Fruit fly (Drosophila melanogaster) whole organism, embryonic: ENCODE measurements around the gene CG3764.

Experiments
- Atf6 ChIP-seq: fragments of 200-800 bp; sonication (Bioruptor generic); IDR thresholded peaks from 2 replicates; pipeline ENCODE4 v1.3.6; 2022; ENCODE audit warnings: missing biosample characterization, missing genetic modification characterization
- CG1024 ChIP-seq: fragments of 200-800 bp; sonication (Bioruptor generic); IDR thresholded peaks from 2 replicates; pipeline ENCODE4 v1.3.6; 2022; ENCODE audit warnings: missing biosample characterization, missing genetic modification characterization
- CG10462 ChIP-seq: fragments of 200-800 bp; sonication (Bioruptor generic); optimal IDR thresholded peaks from 2 replicates; lab custom pipeline; 2016; ENCODE audit warnings: missing biosample characterization, missing genetic modification characterization
- CG11398 ChIP-seq: fragments of 200-800 bp; sonication (Bioruptor generic); optimal IDR thresholded peaks from 2 replicates; lab custom pipeline; 2016; ENCODE audit warnings: missing biosample characterization, missing genetic modification characterization
- CG11723 ChIP-seq: fragments of 200-800 bp; sonication (Bioruptor generic); optimal IDR thresholded peaks from 2 replicates; lab custom pipeline; 2017; ENCODE audit warnings: missing biosample characterization, mild to moderate bottlenecking, missing genetic modification characterization
- CG12219 ChIP-seq: fragments of 200-800 bp; sonication (Bioruptor generic); optimal IDR thresholded peaks from 3 replicates; lab custom pipeline; 2018; ENCODE audit warnings: missing biosample characterization, mild to moderate bottlenecking, missing genetic modification characterization
- CG12769 ChIP-seq: fragments of 200-800 bp; sonication (Bioruptor generic); optimal IDR thresholded peaks from 2 replicates; lab custom pipeline; 2019; ENCODE audit warnings: missing biosample characterization, mild to moderate bottlenecking, missing genetic modification characterization, moderate library complexity
- CG13424 ChIP-seq: fragments of 200-800 bp; sonication (Bioruptor generic); optimal IDR thresholded peaks from 2 replicates; lab custom pipeline; 2019; ENCODE audit warnings: missing biosample characterization, mild to moderate bottlenecking, missing genetic modification characterization, moderate library complexity
- CG15269 ChIP-seq: fragments of 200-800 bp; sonication (Bioruptor generic); optimal IDR thresholded peaks from 2 replicates; lab custom pipeline; 2018; ENCODE audit warnings: missing biosample characterization, mild to moderate bottlenecking, missing genetic modification characterization, moderate library complexity
- CG4404 ChIP-seq: fragments of 200-800 bp; sonication (Bioruptor generic); IDR thresholded peaks from 2 replicates; pipeline ENCODE4 v1.3.6; 2022; ENCODE audit warnings: missing biosample characterization, missing genetic modification characterization
- CG4730 ChIP-seq: fragments of 200-800 bp; sonication (Bioruptor generic); IDR thresholded peaks from 2 replicates; pipeline ENCODE4 v1.3.6; 2022; ENCODE audit warnings: missing biosample characterization, missing genetic modification characterization
- CG4854 ChIP-seq: fragments of 200-800 bp; sonication (Bioruptor generic); optimal IDR thresholded peaks from 2 replicates; lab custom pipeline; 2016; ENCODE audit warnings: missing biosample characterization, missing genetic modification characterization, inconsistent platforms
- CG5180 ChIP-seq: fragments of 200-800 bp; sonication (Bioruptor generic); optimal IDR thresholded peaks from 3 replicates; lab custom pipeline; 2017; ENCODE audit warnings: missing biosample characterization, missing genetic modification characterization, mild to moderate bottlenecking, moderate library complexity, missing genetic modification reagents
- CG8388 ChIP-seq: fragments of 200-800 bp; sonication (Bioruptor generic); optimal IDR thresholded peaks from 2 replicates; lab custom pipeline; 2019; ENCODE audit warnings: missing biosample characterization, mild to moderate bottlenecking, missing genetic modification characterization, moderate library complexity
- CG8765 ChIP-seq: fragments of 200-800 bp; sonication (Bioruptor generic); IDR thresholded peaks from 2 replicates; pipeline ENCODE4 v1.3.6; 2022; ENCODE audit warnings: missing biosample characterization, missing genetic modification characterization
- CTCF ChIP-seq: fragments of 200-800 bp; sonication (Bioruptor generic); optimal IDR thresholded peaks from 2 replicates; lab custom pipeline; 2017; ENCODE audit warnings: missing biosample characterization, mild to moderate bottlenecking, missing genetic modification characterization, moderate library complexity
- Dll ChIP-seq: fragments of 200-800 bp; sonication (Bioruptor generic); IDR thresholded peaks from 4 replicates; pipeline ENCODE4 v1.3.6; 2022; ENCODE audit warnings: missing biosample characterization, missing genetic modification characterization; ENCODE audit not compliant: partially characterized antibody
- GATAe ChIP-seq: fragments of 200-800 bp; sonication (Bioruptor generic); conservative IDR thresholded peaks from 2 replicates; pipeline ENCODE4 v1.3.6; 2022; ENCODE audit warnings: missing biosample characterization, missing genetic modification characterization
- Gug ChIP-seq: fragments of 200-800 bp; sonication (Bioruptor generic); IDR thresholded peaks from 4 replicates; pipeline ENCODE4 v1.3.6; 2022; ENCODE audit warnings: missing biosample characterization, missing genetic modification characterization
- HLH3B ChIP-seq: fragments of 200-800 bp; sonication (Bioruptor generic); IDR thresholded peaks from 2 replicates; pipeline ENCODE4 v1.3.6; 2022; ENCODE audit warnings: missing biosample characterization, missing genetic modification characterization
- Hr78 ChIP-seq, 2 experiments: fragments of 200-800 bp in 1 of 2; fragments of >200 bp in 1 of 2; sonication (Bioruptor generic) in 1 of 2; optimal IDR thresholded peaks; 2 replicates each; lab custom pipeline; 2017 to 2019; ENCODE audit warnings: missing biosample characterization in 2 of 2, missing genetic modification characterization in 2 of 2, mild to moderate bottlenecking in 1 of 2, moderate library complexity in 1 of 2
- Meics ChIP-seq: fragments of 200-800 bp; sonication (Bioruptor generic); optimal IDR thresholded peaks from 2 replicates; lab custom pipeline; 2017; ENCODE audit warnings: missing biosample characterization, mild to moderate bottlenecking, missing genetic modification characterization
- Opbp ChIP-seq: fragments of 200-800 bp; sonication (Bioruptor generic); IDR thresholded peaks from 3 replicates; pipeline ENCODE4 v1.3.6; 2022; ENCODE audit warnings: missing biosample characterization, missing genetic modification characterization; ENCODE audit not compliant: partially characterized antibody
- Rx ChIP-seq: fragments of 200-800 bp; sonication (Bioruptor generic); IDR thresholded peaks from 2 replicates; pipeline ENCODE4 v1.3.6; 2022; ENCODE audit warnings: missing biosample characterization, missing genetic modification characterization
- Xbp1 ChIP-seq: fragments of 200-800 bp; sonication (Bioruptor generic); optimal IDR thresholded peaks from 3 replicates; lab custom pipeline; 2016; ENCODE audit warnings: missing biosample characterization, mild to moderate bottlenecking, missing genetic modification characterization
- corto ChIP-seq: fragments of 200-800 bp; sonication (Bioruptor generic); optimal IDR thresholded peaks from 2 replicates; lab custom pipeline; 2016; ENCODE audit warnings: missing biosample characterization, mild to moderate bottlenecking, missing genetic modification characterization, moderate library complexity
- dati ChIP-seq: fragments of 200-800 bp; sonication (Bioruptor generic); IDR thresholded peaks from 2 replicates; pipeline ENCODE4 v1.3.6; 2022; ENCODE audit warnings: missing biosample characterization, missing genetic modification characterization
- gro ChIP-seq: fragments of 200-800 bp; sonication (Bioruptor generic); optimal IDR thresholded peaks from 2 replicates; lab custom pipeline; 2016; ENCODE audit warnings: missing biosample characterization, missing genetic modification characterization
- h ChIP-seq: fragments of >200 bp; optimal IDR thresholded peaks from 2 replicates; lab custom pipeline; 2017
- her ChIP-seq: fragments of 200-800 bp; sonication (Bioruptor generic); optimal IDR thresholded peaks from 2 replicates; lab custom pipeline; 2016; ENCODE audit warnings: missing biosample characterization, missing genetic modification characterization
- jigr1 ChIP-seq: fragments of 200-800 bp; sonication (Bioruptor generic); IDR thresholded peaks from 3 replicates; pipeline ENCODE4 v1.3.6; 2022; ENCODE audit warnings: missing biosample characterization, missing genetic modification characterization
- jing ChIP-seq: fragments of 200-800 bp; sonication (Bioruptor generic); optimal IDR thresholded peaks from 2 replicates; lab custom pipeline; 2018; ENCODE audit warnings: missing biosample characterization, mild to moderate bottlenecking, missing genetic modification characterization
- jumu ChIP-seq: fragments of 200-800 bp; sonication (Bioruptor generic); optimal IDR thresholded peaks from 3 replicates; lab custom pipeline; 2016; ENCODE audit warnings: missing biosample characterization, missing genetic modification characterization
- knrl ChIP-seq: fragments of 200-800 bp; sonication (Bioruptor generic); IDR thresholded peaks from 3 replicates; pipeline ENCODE4 v1.3.6; 2022; ENCODE audit warnings: missing biosample characterization, missing genetic modification characterization; ENCODE audit not compliant: partially characterized antibody
- lmd ChIP-seq: fragments of 200-800 bp; sonication (Bioruptor generic); IDR thresholded peaks from 2 replicates; pipeline ENCODE4 v1.3.6; 2022; ENCODE audit warnings: missing biosample characterization, missing genetic modification characterization
- maf-S ChIP-seq: fragments of 200-800 bp; sonication (Bioruptor generic); optimal IDR thresholded peaks from 2 replicates; lab custom pipeline; 2016; ENCODE audit warnings: missing biosample characterization, missing genetic modification characterization
- mam ChIP-seq: fragments of 200-800 bp; sonication (Bioruptor generic); optimal IDR thresholded peaks from 3 replicates; lab custom pipeline; 2016; ENCODE audit warnings: missing biosample characterization, missing genetic modification characterization
- otp ChIP-seq: fragments of 200-800 bp; sonication (Bioruptor generic); IDR thresholded peaks from 3 replicates; pipeline ENCODE4, ENCODE4 v1.3.6; 2022; ENCODE audit warnings: missing biosample characterization, missing genetic modification characterization
- pan ChIP-seq, 4 experiments: fragments of >200 bp in 3 of 4; fragments of 200-800 bp in 1 of 4; sonication (Bioruptor generic) in 1 of 4; optimal IDR thresholded peaks in 3 of 4; IDR thresholded peaks in 1 of 4; 2 replicates each; pipeline versions ENCODE4 v1.3.6 to Lab custom; 2017 to 2022; ENCODE audit warnings: missing biosample characterization in 2 of 4, missing genetic modification characterization in 2 of 4, mixed read lengths in 1 of 4
- pfk ChIP-seq: fragments of 200-800 bp; sonication (Bioruptor generic); optimal IDR thresholded peaks from 2 replicates; lab custom pipeline; 2018; ENCODE audit warnings: missing biosample characterization, mild to moderate bottlenecking, missing genetic modification characterization, moderate library complexity
- pnt ChIP-seq: fragments of 200-800 bp; sonication (Bioruptor generic); optimal IDR thresholded peaks from 3 replicates; lab custom pipeline; 2016; ENCODE audit warnings: missing biosample characterization, missing genetic modification characterization
- repo ChIP-seq: fragments of 200-800 bp; sonication (Bioruptor generic); optimal IDR thresholded peaks from 2 replicates; lab custom pipeline; 2016; ENCODE audit warnings: missing biosample characterization, missing genetic modification characterization
- sens-2 ChIP-seq: fragments of 200-800 bp; sonication (Bioruptor generic); IDR thresholded peaks from 2 replicates; pipeline ENCODE4 v1.3.6; 2022; ENCODE audit warnings: missing biosample characterization, missing genetic modification characterization
- sqz ChIP-seq: fragments of 200-800 bp; sonication (Bioruptor generic); optimal IDR thresholded peaks from 3 replicates; lab custom pipeline; 2018; ENCODE audit warnings: missing biosample characterization, mild to moderate bottlenecking, missing genetic modification characterization
- tgo ChIP-seq: fragments of 200-800 bp; sonication (Bioruptor generic); IDR thresholded peaks from 3 replicates; pipeline ENCODE4 v1.3.6; 2022; ENCODE audit warnings: missing biosample characterization, missing genetic modification characterization
- tll ChIP-seq, 2 experiments: fragments of 200-800 bp in 1 of 2; fragments of >200 bp in 1 of 2; sonication (Bioruptor generic) in 1 of 2; optimal IDR thresholded peaks; 2 replicates each; lab custom pipeline; 2017 to 2019; ENCODE audit warnings: missing biosample characterization in 2 of 2, missing genetic modification characterization in 2 of 2, mild to moderate bottlenecking in 1 of 2, moderate library complexity in 1 of 2
- toy ChIP-seq: fragments of 200-800 bp; sonication (Bioruptor generic); IDR thresholded peaks from 2 replicates; pipeline ENCODE4 v1.3.6; 2022; ENCODE audit warnings: missing biosample characterization, missing genetic modification characterization
- ttk ChIP-seq: fragments of 200-800 bp; sonication (Bioruptor generic); IDR thresholded peaks from 2 replicates; pipeline ENCODE4 v2.1.2; 2022; ENCODE audit warnings: missing biosample characterization, missing genetic modification characterization
- vfl ChIP-seq: fragments of 200-800 bp; sonication (Bioruptor generic); optimal IDR thresholded peaks from 2 replicates; lab custom pipeline; 2016; ENCODE audit warnings: missing biosample characterization, missing genetic modification characterization

Gene CG3764

DNA sequence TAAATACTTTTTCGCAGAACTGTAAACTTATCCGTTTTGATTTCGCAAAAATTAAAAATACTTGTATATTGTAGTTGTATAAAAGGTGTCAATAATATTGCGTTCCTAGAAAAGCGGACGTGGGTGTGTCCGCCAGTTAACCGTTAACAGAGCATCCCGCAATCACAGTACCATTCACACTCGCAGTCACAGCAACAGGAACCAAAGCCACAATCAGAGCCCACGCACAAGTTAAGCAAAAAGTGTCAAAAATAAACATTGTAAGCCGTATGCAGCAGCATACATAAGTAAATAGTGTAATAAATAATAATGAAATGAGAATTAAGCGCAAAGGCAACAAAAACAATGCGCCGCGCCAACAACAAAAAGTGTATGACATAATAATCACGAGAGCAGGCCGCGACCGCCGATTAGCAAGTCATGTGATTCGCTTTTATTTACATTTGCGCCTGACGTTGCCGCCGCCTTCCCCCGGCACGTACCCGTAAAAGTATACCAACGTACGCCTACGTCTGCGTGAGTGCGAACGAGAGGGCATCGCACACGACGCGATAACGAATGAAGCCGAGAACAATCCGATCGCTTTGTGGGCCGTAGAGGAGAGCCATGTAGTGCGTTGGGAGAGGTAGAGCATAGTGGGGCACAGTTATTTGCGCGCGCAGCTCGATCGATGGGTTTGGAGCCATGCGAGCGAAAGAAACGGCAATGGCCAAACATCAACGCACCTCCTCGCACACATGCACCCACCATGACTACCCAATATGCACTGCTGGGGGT is 2.5 kb downstream of the CG3764 start (continued):
- TF ChIP-seq tll (GFP tag; optimal IDR thresholded peaks at IDR 0.05; lab: Kevin White, UChicago) (peak in 1 of 2 experiments; percentile 60), mam (peak; percentile 52), jing (GFP tag; lab: Kevin White, UChicago) (peak; percentile 18), lmd (GFP tag; lab: Robert Waterston, UW) (peak; percentile 36; the same call in 1 of the 2 replicates), corto (GFP tag; lab: Kevin White, UChicago) (no peak), pfk (peak; percentile 39), jumu (GFP tag; lab: Kevin White, UChicago) (no peak), sqz (no peak), CG4404 (GFP tag; lab: Robert Waterston, UW) (no peak), pan (optimal IDR thresholded peaks at IDR 0.05; lab: Kevin White, UChicago) (no peak), pan (GFP tag; optimal IDR thresholded peaks at IDR 0.05 in 1 of 2, IDR thresholded peaks at IDR 0.05 in 1 of 2) (peak in 1 of 2 experiments; percentile 25), tgo (GFP tag; lab: Robert Waterston, UW) (peak; percentile 29; the same call in 2 of the 3 replicates), CG11723 (peak; percentile 3), CG8388 (no peak), toy (GFP tag; lab: Robert Waterston, UW) (no peak), CG5180 (GFP tag; lab: Kevin White, UChicago) (peak; percentile 63), GATAe (GFP tag; lab: Robert Waterston, UW) (peak; percentile 89), HLH3B (GFP tag; lab: Robert Waterston, UW) (peak; percentile 28; the same call in 1 of the 2 replicates), CG8765 (GFP tag; lab: Robert Waterston, UW) (no peak), vfl (GFP tag; lab: Kevin White, UChicago) (no peak), gro (peak; percentile 49), pnt (GFP tag; lab: Kevin White, UChicago) (no peak), repo (peak; percentile 31), CG4854 (GFP tag; lab: Kevin White, UChicago) (no peak), Atf6 (GFP tag; lab: Robert Waterston, UW) (peak; percentile 7; the same call in 1 of the 2 replicates), CG1024 (GFP tag; lab: Robert Waterston, UW) (no peak), CG4730 (GFP tag; lab: Robert Waterston, UW) (peak; percentile 23; the same call in 1 of the 2 replicates), Opbp (GFP tag; lab: Robert Waterston, UW) (peak; percentile 66), Rx (GFP tag; lab: Robert Waterston, UW) (peak; percentile 44), CG15269 (tag; lab: Kevin White, UChicago) (peak; percentile 27), Xbp1 (GFP tag; lab: Kevin White, UChicago) (no peak), sens-2 (GFP tag; lab: Robert Waterston, UW) (peak; percentile 55), h (no peak), CTCF (no peak), CG11398 (GFP tag; lab: Kevin White, UChicago) (no peak), Hr78 (GFP tag; optimal IDR thresholded peaks at IDR 0.05; lab: Kevin White, UChicago) (peak in 1 of 2 experiments; percentile 81), dati (GFP tag; lab: Robert Waterston, UW) (no peak), ttk (GFP tag; lab: Robert Waterston, UW) (peak; percentile 44), otp (GFP tag; lab: Robert Waterston, UW) (no peak), Gug (GFP tag; lab: Robert Waterston, UW) (no peak), Dll (GFP tag; lab: Robert Waterston, UW) (0 out of 4 replicates have a peak, but pooled peaks have one; percentile 31), jigr1 (no peak), knrl (GFP tag; lab: Robert Waterston, UW) (no peak), CG10462 (peak; percentile 22), CG12769 (tag; lab: Kevin White, UChicago) (peak; percentile 98), maf-S (GFP tag; lab: Kevin White, UChicago) (peak; percentile 0), CG12219 (GFP tag; lab: Kevin White, UChicago) (no peak), CG13424 (peak; percentile 37), Meics (peak; percentile 45), her (no peak)
